Fruit fly (Drosophila melanogaster): Measurements from ENCODE around the gene Efhc1.1.
A peak's percentile ranks its signal among the peaks of the same experiment; 100 is the strongest.

Gene Efhc1.1

dm6 chrX:15762723-15763122, 20.8 kb downstream of the Efhc1.1 start, which contains the start of gene Polr3A:
Gene Polr3A (plus strand): TSS chrX:15762956.
- no peak for TF ChIP-seq CG17806 (tag; optimal IDR thresholded peaks at IDR 0.05)
- no peak for TF ChIP-seq CG9948 (tag; optimal IDR thresholded peaks at IDR 0.05)
- TF ChIP-seq Pif1B (GFP tag; optimal IDR thresholded peaks at IDR 0.05), result no peak
- no peak for TF ChIP-seq CG8159 (tag; optimal IDR thresholded peaks at IDR 0.05)
- no peak for TF ChIP-seq CG14655 (GFP tag; optimal IDR thresholded peaks at IDR 0.05)
- TF ChIP-seq Ets98B (GFP tag; IDR thresholded peaks at IDR 0.05), result no peak
- no peak for TF ChIP-seq rn (GFP tag; IDR thresholded peaks at IDR 0.05)
- TF ChIP-seq D1 (tag; optimal IDR thresholded peaks at IDR 0.05), result no peak
- TF ChIP-seq Pif1A (GFP tag; optimal IDR thresholded peaks at IDR 0.05), result no peak
- no peak for TF ChIP-seq EcR (GFP tag; optimal IDR thresholded peaks at IDR 0.05)
- TF ChIP-seq Snoo (tag; optimal IDR thresholded peaks at IDR 0.05), result no peak
- TF ChIP-seq CG8301 (tag; optimal IDR thresholded peaks at IDR 0.05), result no peak
- TF ChIP-seq fd96Ca (GFP tag; IDR thresholded peaks at IDR 0.05), result no peak
- TF ChIP-seq CG34367 (tag; optimal IDR thresholded peaks at IDR 0.05), result no peak
- TF ChIP-seq CG10348 (GFP tag; IDR thresholded peaks at IDR 0.05), result no peak
- TF ChIP-seq CG4496 (GFP tag; IDR thresholded peaks at IDR 0.05), result no peak
- TF ChIP-seq CG15710 (tag; optimal IDR thresholded peaks at IDR 0.05), result no peak
- no peak for TF ChIP-seq CG32121 (GFP tag; IDR thresholded peaks at IDR 0.05)
- no peak for TF ChIP-seq gl (tag; optimal IDR thresholded peaks at IDR 0.05)
- TF ChIP-seq CG12605 (GFP tag; IDR thresholded peaks at IDR 0.05), result no peak

- TF ChIP-seq CG34367 (tag; optimal IDR thresholded peaks at IDR 0.05), result no peak
- TF ChIP-seq CG14655 (GFP tag; optimal IDR thresholded peaks at IDR 0.05), result no peak
- no peak for TF ChIP-seq CG13204 (GFP tag; optimal IDR thresholded peaks at IDR 0.05)
- no peak for TF ChIP-seq CG15710 (tag; optimal IDR thresholded peaks at IDR 0.05)
- no peak for TF ChIP-seq fd96Ca (GFP tag; IDR thresholded peaks at IDR 0.05)
- no peak for TF ChIP-seq CG17806 (tag; optimal IDR thresholded peaks at IDR 0.05)
- TF ChIP-seq Pif1A (GFP tag; optimal IDR thresholded peaks at IDR 0.05), result no peak
Observed at dm6 chrX:15761298-15761640, 22.2 kb downstream of the Efhc1.1 start.

dm6 chrX:15760447-15761297, 22.8 kb downstream of the Efhc1.1 start, which contains the start of the genes Graf and mRpL3:
Gene Graf (minus strand): TSS chrX:15760733.
Gene mRpL3 (plus strand): TSS chrX:15761248.
- TF ChIP-seq CG10348 (GFP tag; IDR thresholded peaks at IDR 0.05) (no peak), Snoo (tag; optimal IDR thresholded peaks at IDR 0.05) (no peak), fd96Ca (GFP tag; IDR thresholded peaks at IDR 0.05) (no peak), rn (GFP tag; IDR thresholded peaks at IDR 0.05) (no peak), gl (tag; optimal IDR thresholded peaks at IDR 0.05) (no peak), CG17806 (tag; optimal IDR thresholded peaks at IDR 0.05) (no peak), D1 (tag; optimal IDR thresholded peaks at IDR 0.05) (no peak), CG32121 (GFP tag; IDR thresholded peaks at IDR 0.05) (no peak), EcR (GFP tag; optimal IDR thresholded peaks at IDR 0.05) (no peak)

- TF ChIP-seq Snoo (tag; optimal IDR thresholded peaks at IDR 0.05) (no peak), EcR (GFP tag; optimal IDR thresholded peaks at IDR 0.05) (peak; percentile 11), Pif1B (GFP tag; optimal IDR thresholded peaks at IDR 0.05) (no peak)
Observed at dm6 chrX:15759752-15760446, 23.6 kb downstream of the Efhc1.1 start.

- no peak for TF ChIP-seq gl (tag; optimal IDR thresholded peaks at IDR 0.05)
Observed at dm6 chrX:15758692-15759240, 24.7 kb downstream of the Efhc1.1 start.

- TF ChIP-seq CG12605 (GFP tag; IDR thresholded peaks at IDR 0.05) (no peak), CG14655 (GFP tag; optimal IDR thresholded peaks at IDR 0.05) (no peak), gl (tag; optimal IDR thresholded peaks at IDR 0.05) (no peak), CG10348 (GFP tag; IDR thresholded peaks at IDR 0.05) (no peak), Ets98B (GFP tag; IDR thresholded peaks at IDR 0.05) (no peak), Pif1B (GFP tag; optimal IDR thresholded peaks at IDR 0.05) (no peak), CG4496 (GFP tag; IDR thresholded peaks at IDR 0.05) (no peak), CG17806 (tag; optimal IDR thresholded peaks at IDR 0.05) (no peak), Snoo (tag; optimal IDR thresholded peaks at IDR 0.05) (no peak), Pif1A (GFP tag; optimal IDR thresholded peaks at IDR 0.05) (no peak), rn (GFP tag; IDR thresholded peaks at IDR 0.05) (no peak), fd96Ca (GFP tag; IDR thresholded peaks at IDR 0.05) (no peak), CG8159 (tag; optimal IDR thresholded peaks at IDR 0.05) (no peak), D1 (tag; optimal IDR thresholded peaks at IDR 0.05) (no peak), CG13204 (GFP tag; optimal IDR thresholded peaks at IDR 0.05) (no peak)
Observed at dm6 chrX:15756018-15756417, 27.5 kb downstream of the Efhc1.1 start, which contains the start of gene CG8260. Gene CG8260 (plus strand): TSS chrX:15756318.

Measured in whole organism, pupa.